Fruit fly (Drosophila melanogaster) whole organism, embryonic: ENCODE results near the gene Zip88E.

Source experiments
- Ada2b ChIP-seq: fragments of 200-800 bp; sonication (Bioruptor generic); IDR thresholded peaks from 2 replicates; pipeline ENCODE4 v1.3.6; 2022; ENCODE audit warnings: missing biosample characterization, missing genetic modification characterization
- Atf3 ChIP-seq: fragments of 200-800 bp; sonication (Bioruptor generic); optimal IDR thresholded peaks from 3 replicates; lab custom pipeline; 2016; ENCODE audit warnings: missing biosample characterization, missing genetic modification characterization
- BEAF-32 ChIP-seq: fragments of 200-800 bp; sonication (Bioruptor generic); optimal IDR thresholded peaks from 3 replicates; lab custom pipeline; 2017; ENCODE audit warnings: missing biosample characterization, missing genetic modification characterization, mild to moderate bottlenecking, moderate library complexity, missing genetic modification reagents
- CG10654 ChIP-seq: fragments of 200-800 bp; sonication (Bioruptor generic); optimal IDR thresholded peaks from 2 replicates; lab custom pipeline; 2016; ENCODE audit warnings: missing biosample characterization, missing genetic modification characterization
- CG12071 ChIP-seq: fragments of 200-800 bp; sonication (Bioruptor generic); optimal IDR thresholded peaks from 3 replicates; lab custom pipeline; 2018; ENCODE audit warnings: missing biosample characterization, mild to moderate bottlenecking, missing genetic modification characterization
- CG12104 ChIP-seq: fragments of 200-800 bp; sonication (Bioruptor generic); optimal IDR thresholded peaks from 3 replicates; lab custom pipeline; 2016; ENCODE audit warnings: missing biosample characterization, missing genetic modification characterization
- CG12155 ChIP-seq: fragments of 200-800 bp; sonication (Bioruptor generic); optimal IDR thresholded peaks from 3 replicates; lab custom pipeline; 2016; ENCODE audit warnings: missing biosample characterization, missing genetic modification characterization
- CG12391 ChIP-seq: fragments of 200-800 bp; sonication (Bioruptor generic); optimal IDR thresholded peaks from 3 replicates; lab custom pipeline; 2018; ENCODE audit warnings: missing biosample characterization, mild to moderate bottlenecking, missing genetic modification characterization, moderate library complexity
- CG13287 ChIP-seq: fragments of 200-800 bp; sonication (Bioruptor generic); IDR thresholded peaks from 2 replicates; pipeline ENCODE4 v1.3.6; 2022; ENCODE audit warnings: missing biosample characterization, missing genetic modification characterization; ENCODE audit not compliant: partially characterized antibody
- CG15269 ChIP-seq: fragments of 200-800 bp; sonication (Bioruptor generic); optimal IDR thresholded peaks from 2 replicates; lab custom pipeline; 2018; ENCODE audit warnings: missing biosample characterization, mild to moderate bottlenecking, missing genetic modification characterization, moderate library complexity
- CG15696 ChIP-seq: fragments of 200-800 bp; sonication (Bioruptor generic); optimal IDR thresholded peaks from 2 replicates; lab custom pipeline; 2019; ENCODE audit warnings: missing biosample characterization, mild to moderate bottlenecking, missing genetic modification characterization, moderate library complexity
- CG17328 ChIP-seq: fragments of 200-800 bp; sonication (Bioruptor generic); IDR thresholded peaks from 2 replicates; pipeline ENCODE4 v1.3.6; 2022; ENCODE audit warnings: missing biosample characterization, missing genetic modification characterization
- CG2712 ChIP-seq: fragments of 200-800 bp; optimal IDR thresholded peaks from 3 replicates; lab custom pipeline; 2019; ENCODE audit warnings: missing biosample characterization, mild to moderate bottlenecking, missing genetic modification characterization, moderate library complexity
- CG30020 ChIP-seq: fragments of 200-800 bp; optimal IDR thresholded peaks from 2 replicates; lab custom pipeline; 2019; ENCODE audit warnings: missing biosample characterization, mild to moderate bottlenecking, missing genetic modification characterization, moderate library complexity
- CG34422 ChIP-seq: fragments of 200-800 bp; sonication (Bioruptor generic); IDR thresholded peaks from 3 replicates; pipeline ENCODE4 v1.3.6; 2022; ENCODE audit warnings: missing biosample characterization, missing genetic modification characterization
- CG43689 ChIP-seq: fragments of 200-800 bp; sonication (Bioruptor generic); IDR thresholded peaks from 2 replicates; pipeline ENCODE4 v1.3.6; 2022; ENCODE audit warnings: missing biosample characterization, missing genetic modification characterization
- CG4404 ChIP-seq: fragments of 200-800 bp; sonication (Bioruptor generic); IDR thresholded peaks from 2 replicates; pipeline ENCODE4 v1.3.6; 2022; ENCODE audit warnings: missing biosample characterization, missing genetic modification characterization
- CG7271 ChIP-seq: fragments of 200-800 bp; sonication (Bioruptor generic); optimal IDR thresholded peaks from 2 replicates; lab custom pipeline; 2018; ENCODE audit warnings: missing biosample characterization, mild to moderate bottlenecking, missing genetic modification characterization, moderate library complexity
- CG7556 ChIP-seq: fragments of 200-800 bp; sonication (Bioruptor generic); optimal IDR thresholded peaks from 2 replicates; lab custom pipeline; 2017; ENCODE audit warnings: missing biosample characterization, mild to moderate bottlenecking, missing genetic modification characterization
- CG7839 ChIP-seq: fragments of 200-800 bp; sonication (Bioruptor generic); optimal IDR thresholded peaks from 3 replicates; lab custom pipeline; 2018; ENCODE audit warnings: missing biosample characterization, mild to moderate bottlenecking, missing genetic modification characterization, moderate library complexity
- CG8924 ChIP-seq: fragments of 200-800 bp; optimal IDR thresholded peaks from 3 replicates; lab custom pipeline; 2019; ENCODE audit warnings: missing biosample characterization, mild to moderate bottlenecking, missing genetic modification characterization, moderate library complexity
- CG9215 ChIP-seq: fragments of 200-800 bp; sonication (Bioruptor generic); IDR thresholded peaks from 2 replicates; pipeline ENCODE4 v1.3.6; 2022; ENCODE audit warnings: missing biosample characterization, missing genetic modification characterization
- CrebB ChIP-seq: fragments of 200-800 bp; sonication (Bioruptor generic); optimal IDR thresholded peaks from 3 replicates; lab custom pipeline; 2018; ENCODE audit warnings: missing biosample characterization, mild to moderate bottlenecking, missing genetic modification characterization
- Elba2 ChIP-seq: fragments of 200-800 bp; sonication (Bioruptor generic); optimal IDR thresholded peaks from 3 replicates; lab custom pipeline; 2016; ENCODE audit warnings: missing biosample characterization, missing genetic modification characterization
- Hsf ChIP-seq: fragments of 200-800 bp; sonication (Bioruptor generic); optimal IDR thresholded peaks from 3 replicates; lab custom pipeline; 2016; ENCODE audit warnings: missing biosample characterization, missing genetic modification characterization
- MBD-R2 ChIP-seq: fragments of 200-800 bp; sonication (Bioruptor generic); IDR thresholded peaks from 2 replicates; pipeline ENCODE4 v1.3.6; 2022; ENCODE audit warnings: missing biosample characterization, missing genetic modification characterization
- Max ChIP-seq: fragments of 200-800 bp; sonication (Bioruptor generic); optimal IDR thresholded peaks from 2 replicates; lab custom pipeline; 2016; ENCODE audit warnings: missing biosample characterization, mild to moderate bottlenecking, missing genetic modification characterization
- Mes4 ChIP-seq: fragments of 200-800 bp; sonication (Bioruptor generic); optimal IDR thresholded peaks from 2 replicates; lab custom pipeline; 2016; ENCODE audit warnings: missing biosample characterization, missing genetic modification characterization
- Nf-YB ChIP-seq: fragments of 200-800 bp; sonication (Bioruptor generic); optimal IDR thresholded peaks from 3 replicates; lab custom pipeline; 2019; ENCODE audit warnings: missing biosample characterization, mild to moderate bottlenecking, missing genetic modification characterization, moderate library complexity
- PHDP ChIP-seq: fragments of 200-800 bp; sonication (Bioruptor generic); optimal IDR thresholded peaks from 3 replicates; lab custom pipeline; 2018; ENCODE audit warnings: missing biosample characterization, mild to moderate bottlenecking, missing genetic modification characterization, moderate library complexity
- Stat92E ChIP-seq, 3 experiments: fragments of >200 bp in 2 of 3; fragments of 200-800 bp in 1 of 3; sonication (Bioruptor generic) in 1 of 3; optimal IDR thresholded peaks; 2 replicates each; lab custom pipeline; 2017 to 2019; ENCODE audit warnings: missing biosample characterization in 3 of 3, missing genetic modification characterization in 3 of 3, mild to moderate bottlenecking in 1 of 3, moderate library complexity in 1 of 3
- Taf1 ChIP-seq: fragments of 200-800 bp; sonication (Bioruptor generic); IDR thresholded peaks from 2 replicates; pipeline ENCODE4 v1.3.6; 2022; ENCODE audit warnings: missing biosample characterization, missing genetic modification characterization
- Tbp ChIP-seq: fragments of >200 bp; optimal IDR thresholded peaks from 2 replicates; lab custom pipeline; 2018; ENCODE audit warnings: missing biosample characterization, missing genetic modification characterization
- Xrp1 ChIP-seq: fragments of 200-800 bp; sonication (Bioruptor generic); IDR thresholded peaks from 2 replicates; pipeline ENCODE4 v1.3.6; 2022; ENCODE audit warnings: missing biosample characterization, missing genetic modification characterization
- amos ChIP-seq: fragments of 200-800 bp; sonication (Bioruptor generic); IDR thresholded peaks from 2 replicates; pipeline ENCODE4 v1.3.6; 2022; ENCODE audit warnings: missing biosample characterization, missing genetic modification characterization; ENCODE audit not compliant: partially characterized antibody
- ase ChIP-seq: fragments of 200-800 bp; sonication (Bioruptor generic); IDR thresholded peaks from 3 replicates; pipeline ENCODE4 v1.3.6; 2022; ENCODE audit warnings: missing biosample characterization, missing genetic modification characterization
- ato ChIP-seq: fragments of 200-800 bp; sonication (Bioruptor generic); IDR thresholded peaks from 2 replicates; pipeline ENCODE4 v1.3.6; 2022; ENCODE audit warnings: missing biosample characterization, missing genetic modification characterization; ENCODE audit not compliant: partially characterized antibody
- caup ChIP-seq: fragments of 200-800 bp; sonication (Bioruptor generic); optimal IDR thresholded peaks from 3 replicates; lab custom pipeline; 2017; ENCODE audit warnings: missing biosample characterization, mild to moderate bottlenecking, missing genetic modification characterization, moderate library complexity; ENCODE audit not compliant: severe bottlenecking
- eve ChIP-seq, 2 experiments: fragments of >200 bp; optimal IDR thresholded peaks; 2 replicates each; lab custom pipeline; 2017; ENCODE audit warnings: missing biosample characterization in 2 of 2, missing genetic modification characterization in 2 of 2
- fd3F ChIP-seq: fragments of 200-800 bp; sonication (Bioruptor generic); optimal IDR thresholded peaks from 2 replicates; lab custom pipeline; 2018; ENCODE audit warnings: missing biosample characterization, mild to moderate bottlenecking, missing genetic modification characterization, moderate library complexity
- fru ChIP-seq: fragments of >200 bp; optimal IDR thresholded peaks from 2 replicates; lab custom pipeline; 2017
- ind ChIP-seq: fragments of 200-800 bp; sonication (Bioruptor generic); optimal IDR thresholded peaks from 3 replicates; lab custom pipeline; 2016; ENCODE audit warnings: missing biosample characterization, missing genetic modification characterization
- jing ChIP-seq: fragments of 200-800 bp; sonication (Bioruptor generic); optimal IDR thresholded peaks from 2 replicates; lab custom pipeline; 2018; ENCODE audit warnings: missing biosample characterization, mild to moderate bottlenecking, missing genetic modification characterization
- schlank ChIP-seq: fragments of 200-800 bp; sonication (Bioruptor generic); optimal IDR thresholded peaks from 2 replicates; lab custom pipeline; 2018; ENCODE audit warnings: missing biosample characterization, mild to moderate bottlenecking, missing genetic modification characterization
- sna ChIP-seq: fragments of 200-800 bp; sonication (Bioruptor generic); IDR thresholded peaks from 2 replicates; pipeline ENCODE4 v1.3.6; 2022; ENCODE audit warnings: missing biosample characterization, missing genetic modification characterization; ENCODE audit not compliant: partially characterized antibody
- tgo ChIP-seq: fragments of 200-800 bp; sonication (Bioruptor generic); IDR thresholded peaks from 3 replicates; pipeline ENCODE4 v1.3.6; 2022; ENCODE audit warnings: missing biosample characterization, missing genetic modification characterization
- tna ChIP-seq: fragments of 200-800 bp; sonication (Bioruptor generic); IDR thresholded peaks from 2 replicates; pipeline ENCODE4 v1.3.6; 2022; ENCODE audit warnings: missing biosample characterization, missing genetic modification characterization; ENCODE audit not compliant: partially characterized antibody
- ttk ChIP-seq: fragments of 200-800 bp; sonication (Bioruptor generic); IDR thresholded peaks from 2 replicates; pipeline ENCODE4 v2.1.2; 2022; ENCODE audit warnings: missing biosample characterization, missing genetic modification characterization
- wek ChIP-seq: fragments of 200-800 bp; sonication (Bioruptor generic); optimal IDR thresholded peaks from 3 replicates; lab custom pipeline; 2018; ENCODE audit warnings: missing biosample characterization, mild to moderate bottlenecking, missing genetic modification characterization, moderate library complexity

Gene Zip88E

DNA sequence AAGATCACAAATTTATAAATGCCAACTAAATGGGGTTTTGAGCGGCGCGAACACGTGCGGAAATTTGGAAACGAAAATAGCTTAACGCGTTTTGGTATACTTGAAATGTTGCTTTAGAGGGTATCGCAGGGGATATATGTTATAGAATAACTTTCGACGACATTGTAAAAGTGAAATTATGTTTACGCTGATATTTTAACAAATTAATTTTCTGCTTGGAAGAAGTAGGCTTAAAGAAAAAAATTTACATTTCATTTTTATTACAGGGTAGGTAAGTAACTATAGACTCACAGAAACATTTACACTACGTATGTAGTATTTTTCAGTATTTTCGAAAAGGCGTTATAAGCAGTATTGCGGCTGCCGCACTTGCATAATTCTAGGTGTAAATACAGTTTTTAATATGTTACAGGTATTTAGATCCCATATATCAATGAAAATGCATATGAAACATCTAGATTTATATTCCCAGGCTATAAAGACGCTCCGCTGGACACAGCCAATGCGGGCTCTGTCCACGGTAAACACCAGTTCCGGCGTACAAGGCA, 39.1 kb upstream of the Zip88E start, which contains the start of the genes Art3 and mRpS10 (continued):
- TF ChIP-seq CG12391 (tag; lab: Kevin White, UChicago) (peak; percentile 100), Max (GFP tag; lab: Kevin White, UChicago) (peak; percentile 100), Taf1 (GFP tag; lab: Robert Waterston, UW) (peak; percentile 100), fru (lab: Kevin White, UChicago) (no peak), Ada2b (peak; percentile 100), CrebB (tag; lab: Kevin White, UChicago) (peak; percentile 100), Elba2 (GFP tag; lab: Kevin White, UChicago) (peak; percentile 100), CG10654 (GFP tag; lab: Kevin White, UChicago) (peak; percentile 100), MBD-R2 (GFP tag; lab: Robert Waterston, UW) (peak; percentile 100), ato (GFP tag; lab: Robert Waterston, UW) (no peak), ttk (GFP tag; lab: Robert Waterston, UW) (peak; percentile 100), CG13287 (GFP tag; lab: Robert Waterston, UW) (peak; percentile 45; the same call in 1 of the 2 replicates), tgo (GFP tag; lab: Robert Waterston, UW) (peak; percentile 100), tna (0 out of 2 replicates have a peak, but pooled peaks have one; percentile 10), eve (GFP tag; optimal IDR thresholded peaks at IDR 0.05; lab: Kevin White, UChicago) (peak in 1 of 2 experiments; percentile 97), CG12104 (GFP tag; lab: Kevin White, UChicago) (peak; percentile 100), BEAF-32 (GFP tag; lab: Kevin White, UChicago) (peak; percentile 52), CG15696 (tag; lab: Kevin White, UChicago) (peak; percentile 100), Stat92E (GFP tag; optimal IDR thresholded peaks at IDR 0.05; lab: Kevin White, UChicago) (peak in 1 of 3 experiments; percentile 100), CG9215 (GFP tag; lab: Robert Waterston, UW) (peak; percentile 99), Tbp (GFP tag; lab: Kevin White, UChicago) (no peak), sna (GFP tag; lab: Robert Waterston, UW) (peak; percentile 37; the same call in 1 of the 2 replicates), CG15269 (tag; lab: Kevin White, UChicago) (peak; percentile 100), CG17328 (peak; percentile 100), CG12071 (GFP tag; lab: Kevin White, UChicago) (peak; percentile 100), Hsf (GFP tag; lab: Kevin White, UChicago) (peak; percentile 100), CG7271 (tag; lab: Kevin White, UChicago) (peak; percentile 100), amos (no peak), Atf3 (GFP tag; lab: Kevin White, UChicago) (peak; percentile 100), wek (peak; percentile 98), CG12155 (GFP tag; lab: Kevin White, UChicago) (peak; percentile 99), CG43689 (peak; percentile 99), CG7556 (GFP tag; lab: Kevin White, UChicago) (peak; percentile 100), CG4404 (peak; percentile 100), CG34422 (GFP tag; lab: Robert Waterston, UW) (peak; percentile 100), Mes4 (GFP tag; lab: Kevin White, UChicago) (peak; percentile 100), PHDP (tag; lab: Kevin White, UChicago) (peak; percentile 100), caup (GFP tag; lab: Kevin White, UChicago) (peak; percentile 100), ase (GFP tag; lab: Robert Waterston, UW) (peak; percentile 100), ind (GFP tag; lab: Kevin White, UChicago) (peak; percentile 100), CG8924 (tag; lab: Kevin White, UChicago) (peak; percentile 100), fd3F (peak; percentile 100), Xrp1 (GFP tag; lab: Robert Waterston, UW) (peak; percentile 100), CG7839 (tag; lab: Kevin White, UChicago) (peak; percentile 100), Nf-YB (peak; percentile 94), jing (GFP tag; lab: Kevin White, UChicago) (peak; percentile 100), CG2712 (tag; lab: Kevin White, UChicago) (peak; percentile 100), schlank (tag; lab: Kevin White, UChicago) (peak; percentile 100), CG30020 (tag; lab: Kevin White, UChicago) (peak; percentile 95)
